Fruit fly (Drosophila melanogaster) whole organism, adult: Measurements from ENCODE around the gene CG10486.

Experiments
- CG11617 ChIP-seq: fragments of 200-800 bp; sonication (Bioruptor generic); optimal IDR thresholded peaks from 2 replicates; lab custom pipeline; 2017; ENCODE audit warnings: mild to moderate bottlenecking, missing biosample characterization, missing genetic modification reagents, missing genetic modification characterization
- CG12768 ChIP-seq: fragments of 200-800 bp; sonication (Bioruptor generic); optimal IDR thresholded peaks from 2 replicates; lab custom pipeline; 2017; ENCODE audit warnings: missing biosample characterization, missing genetic modification characterization, mild to moderate bottlenecking, moderate library complexity, missing genetic modification reagents
- CG14711 ChIP-seq: fragments of 200-800 bp; sonication (Bioruptor generic); optimal IDR thresholded peaks from 2 replicates; lab custom pipeline; 2018; ENCODE audit warnings: missing biosample characterization, mild to moderate bottlenecking, missing genetic modification characterization, moderate library complexity
- CG1620 ChIP-seq: fragments of 200-800 bp; sonication (Bioruptor generic); optimal IDR thresholded peaks from 2 replicates; lab custom pipeline; 2016; ENCODE audit warnings: missing biosample characterization, missing genetic modification characterization
- CG33017 ChIP-seq: fragments of 200-800 bp; sonication (Bioruptor generic); optimal IDR thresholded peaks from 2 replicates; lab custom pipeline; 2018; ENCODE audit warnings: missing biosample characterization, mild to moderate bottlenecking, missing genetic modification characterization, moderate library complexity
- CG5204 ChIP-seq: fragments of 200-800 bp; sonication (Bioruptor generic); optimal IDR thresholded peaks from 2 replicates; lab custom pipeline; 2016; ENCODE audit warnings: missing biosample characterization, missing genetic modification characterization
- CG7045 ChIP-seq: fragments of 200-800 bp; sonication (Bioruptor generic); optimal IDR thresholded peaks from 2 replicates; lab custom pipeline; 2017; ENCODE audit warnings: missing biosample characterization, mild to moderate bottlenecking, missing genetic modification characterization
- CG7101 ChIP-seq: fragments of 200-800 bp; sonication (Bioruptor generic); optimal IDR thresholded peaks from 2 replicates; lab custom pipeline; 2018; ENCODE audit warnings: missing biosample characterization, mild to moderate bottlenecking, missing genetic modification characterization, moderate library complexity
- Clk ChIP-seq: fragments of 200-800 bp; sonication (Bioruptor generic); optimal IDR thresholded peaks from 2 replicates; lab custom pipeline; 2017; ENCODE audit warnings: missing biosample characterization, missing genetic modification characterization
- Hr96 ChIP-seq: fragments of 200-800 bp; sonication (Bioruptor generic); optimal IDR thresholded peaks from 2 replicates; lab custom pipeline; 2016; ENCODE audit warnings: missing biosample characterization, missing genetic modification characterization
- Mnt ChIP-seq: fragments of 200-800 bp; sonication (Bioruptor generic); optimal IDR thresholded peaks from 2 replicates; lab custom pipeline; 2016; ENCODE audit warnings: missing biosample characterization, mild to moderate bottlenecking, missing genetic modification characterization
- bab1 ChIP-seq: fragments of 200-800 bp; sonication (Bioruptor generic); optimal IDR thresholded peaks from 3 replicates; lab custom pipeline; 2019; ENCODE audit warnings: missing biosample characterization, mild to moderate bottlenecking, missing genetic modification characterization, moderate library complexity
- cic ChIP-seq: fragments of 200-800 bp; sonication (Bioruptor generic); optimal IDR thresholded peaks from 2 replicates; lab custom pipeline; 2017; ENCODE audit warnings: missing biosample characterization, mild to moderate bottlenecking, missing genetic modification characterization, moderate library complexity
- cnc ChIP-seq, 2 experiments: fragments of >200 bp; optimal IDR thresholded peaks; 2 replicates each; lab custom pipeline; 2017
- kay ChIP-seq: fragments of 200-800 bp; sonication (Bioruptor generic); peaks from one replicate; lab custom pipeline; 2016; ENCODE audit warnings: missing biosample characterization, missing genetic modification characterization, borderline replicate concordance
- ovo ChIP-seq: fragments of 200-800 bp; sonication (Bioruptor generic); optimal IDR thresholded peaks from 2 replicates; lab custom pipeline; 2016; ENCODE audit warnings: missing biosample characterization, missing genetic modification characterization
- pad ChIP-seq: fragments of 200-800 bp; sonication (Bioruptor generic); optimal IDR thresholded peaks from 3 replicates; lab custom pipeline; 2017; ENCODE audit warnings: missing biosample characterization, missing genetic modification characterization, mild to moderate bottlenecking, moderate library complexity, missing genetic modification reagents
- tj ChIP-seq: fragments of 200-800 bp; sonication (Bioruptor generic); optimal IDR thresholded peaks from 3 replicates; lab custom pipeline; 2017; ENCODE audit warnings: missing biosample characterization, mild to moderate bottlenecking, missing genetic modification characterization, moderate library complexity
- toe ChIP-seq: fragments of 200-800 bp; sonication (Bioruptor generic); optimal IDR thresholded peaks from 2 replicates; lab custom pipeline; 2016; ENCODE audit warnings: missing biosample characterization, missing genetic modification characterization

Gene CG10486

DNA sequence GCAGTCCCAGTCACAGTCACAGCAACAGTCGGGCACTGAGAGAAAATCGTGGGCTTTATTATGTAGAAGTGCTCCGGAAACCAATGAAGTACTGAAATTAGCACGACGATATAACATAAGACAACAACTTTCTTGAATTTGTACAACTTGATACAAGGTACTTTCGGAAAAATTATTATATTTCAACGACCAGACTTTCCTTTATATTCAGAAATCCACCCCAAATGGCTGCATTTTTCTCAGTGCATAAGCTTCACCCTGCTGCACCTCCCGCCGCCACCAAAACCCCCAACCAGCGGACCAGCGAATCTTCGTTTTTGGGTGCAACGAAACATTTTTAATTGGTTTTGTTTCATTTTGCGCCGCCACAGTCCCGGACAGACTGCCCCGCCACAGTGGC lies 43.5 kb downstream of the CG10486 start:
- no peak for TF ChIP-seq ovo (GFP tag; lab: Kevin White, UChicago)
- no peak for TF ChIP-seq bab1 (GFP tag; lab: Kevin White, UChicago)
- no peak for TF ChIP-seq CG1620 (GFP tag; lab: Kevin White, UChicago)
- TF ChIP-seq CG33017 (tag; lab: Kevin White, UChicago): no peak
- no peak for TF ChIP-seq Clk (GFP tag; lab: Kevin White, UChicago)
- no peak for TF ChIP-seq CG7101 (tag; lab: Kevin White, UChicago)
- no peak for TF ChIP-seq toe (GFP tag; lab: Kevin White, UChicago)
- no peak for TF ChIP-seq CG12768 (GFP tag; lab: Kevin White, UChicago)
- TF ChIP-seq cnc (optimal IDR thresholded peaks at IDR 0.05; lab: Kevin White, UChicago): no peak

dm6 chr3L:5859029-5859428 lies 47.5 kb downstream of the CG10486 start:
- TF ChIP-seq toe (GFP tag; lab: Kevin White, UChicago) (no peak), tj (GFP tag; lab: Kevin White, UChicago) (no peak), CG7101 (tag; lab: Kevin White, UChicago) (no peak), ovo (GFP tag; lab: Kevin White, UChicago) (no peak), cnc (optimal IDR thresholded peaks at IDR 0.05; lab: Kevin White, UChicago) (no peak), cic (no peak), pad (GFP tag; lab: Kevin White, UChicago) (no peak), CG14711 (tag; lab: Kevin White, UChicago) (no peak), kay (GFP tag; lab: Kevin White, UChicago) (no peak), CG33017 (tag; lab: Kevin White, UChicago) (no peak)

- TF ChIP-seq Hr96 (GFP tag; lab: Kevin White, UChicago): no peak
- TF ChIP-seq kay (GFP tag; lab: Kevin White, UChicago): no peak
- TF ChIP-seq Clk (GFP tag; lab: Kevin White, UChicago): no peak
- TF ChIP-seq Mnt: no peak
- TF ChIP-seq toe (GFP tag; lab: Kevin White, UChicago): no peak
- no peak for TF ChIP-seq tj (GFP tag; lab: Kevin White, UChicago)
These were observed 49.6 kb downstream of the CG10486 start for dm6 chr3L:5856919-5857318.

DNA sequence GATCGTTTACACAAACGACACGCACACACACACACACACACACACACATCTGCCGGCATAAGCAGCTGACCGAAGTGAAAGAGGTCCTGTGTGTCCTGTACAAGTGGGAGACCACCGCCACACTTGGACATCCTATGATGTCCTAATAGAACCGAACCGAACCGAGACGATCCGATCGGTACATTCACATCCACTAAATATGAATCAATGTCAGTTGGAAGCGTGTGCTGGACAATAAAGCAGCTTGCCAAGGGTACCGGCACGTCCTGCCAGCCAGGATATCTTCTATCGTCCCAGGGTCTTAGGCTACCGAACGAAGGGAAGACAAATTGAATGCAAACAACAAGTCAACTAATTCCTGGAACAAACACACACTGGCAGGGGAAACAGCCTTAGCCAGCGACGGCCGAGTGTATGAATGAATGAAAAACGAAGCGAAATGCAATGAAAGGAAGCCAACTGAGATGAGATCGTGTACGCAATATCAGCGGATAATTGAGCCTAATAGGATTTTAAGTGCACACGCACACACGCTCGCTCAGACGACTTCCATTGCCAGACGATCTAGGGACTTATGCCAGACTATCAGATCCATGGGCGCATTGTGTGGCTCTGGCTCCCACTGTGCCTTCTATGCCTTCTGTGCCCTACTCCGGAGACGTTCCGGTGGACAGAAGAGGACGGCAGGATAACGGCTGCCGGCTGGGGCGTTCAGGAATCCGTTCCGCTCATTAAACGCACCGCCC lies 50.2 kb downstream of the CG10486 start:
- TF ChIP-seq Clk (GFP tag; lab: Kevin White, UChicago): no peak
- no peak for TF ChIP-seq CG11617 (GFP tag; lab: Kevin White, UChicago)
- TF ChIP-seq kay (GFP tag; lab: Kevin White, UChicago): no peak
- no peak for TF ChIP-seq cnc (optimal IDR thresholded peaks at IDR 0.05; lab: Kevin White, UChicago)
- TF ChIP-seq Hr96 (GFP tag; lab: Kevin White, UChicago): no peak
- no peak for TF ChIP-seq cic
- TF ChIP-seq pad (GFP tag; lab: Kevin White, UChicago): no peak
- no peak for TF ChIP-seq CG12768 (GFP tag; lab: Kevin White, UChicago)
- TF ChIP-seq CG1620 (GFP tag; lab: Kevin White, UChicago): no peak
- no peak for TF ChIP-seq CG14711 (tag; lab: Kevin White, UChicago)
- no peak for TF ChIP-seq CG5204 (GFP tag; lab: Kevin White, UChicago)

- TF ChIP-seq Hr96 (GFP tag; lab: Kevin White, UChicago): no peak
- no peak for TF ChIP-seq CG1620 (GFP tag; lab: Kevin White, UChicago)
- TF ChIP-seq cic: no peak
- TF ChIP-seq CG5204 (GFP tag; lab: Kevin White, UChicago): no peak
- no peak for TF ChIP-seq tj (GFP tag; lab: Kevin White, UChicago)
- no peak for TF ChIP-seq CG7045 (GFP tag; lab: Kevin White, UChicago)
- TF ChIP-seq CG14711 (tag; lab: Kevin White, UChicago): no peak
- no peak for TF ChIP-seq ovo (GFP tag; lab: Kevin White, UChicago)
- no peak for TF ChIP-seq Clk (GFP tag; lab: Kevin White, UChicago)
These were observed 51.4 kb downstream of the CG10486 start for dm6 chr3L:5855098-5855497.
